Worm (Caenorhabditis elegans) whole organism, L1 larva: ENCODE measurements around the gene mom-2.

ENCODE experiments used
- ces-1 ChIP-seq: fragments of 150-350 bp; optimal IDR thresholded peaks from 2 replicates; lab custom pipeline; 2014; ENCODE audit warnings: missing biosample characterization, missing genetic modification reagents, missing genetic modification characterization
- fos-1 ChIP-seq: fragments of 150-350 bp; optimal IDR thresholded peaks from 2 replicates; lab custom pipeline; 2014; ENCODE audit warnings: missing biosample characterization, missing genetic modification characterization
- nhr-28 ChIP-seq: fragments of 150-350 bp; optimal IDR thresholded peaks from 2 replicates; lab custom pipeline; 2014; ENCODE audit warnings: missing biosample characterization, missing genetic modification characterization
- nhr-77 ChIP-seq: fragments of 150-350 bp; optimal IDR thresholded peaks from 2 replicates; lab custom pipeline; 2014; ENCODE audit warnings: missing biosample characterization, missing genetic modification characterization
- pag-3 ChIP-seq: sonication (generic microtip); optimal IDR thresholded peaks from 2 replicates; lab custom pipeline; 2017; ENCODE audit warnings: missing genetic modification characterization, mild to moderate bottlenecking, missing compliant biosample characterization, antibody characterized with exemption, borderline replicate concordance; ENCODE audit not compliant: insufficient read depth
- rnt-1 ChIP-seq: sonication (generic microtip); optimal IDR thresholded peaks from 2 replicates; lab custom pipeline; 2016; ENCODE audit warnings: mild to moderate bottlenecking, missing genetic modification characterization, moderate library complexity, missing compliant biosample characterization
- tlp-1 ChIP-seq: fragments of 150-350 bp; optimal IDR thresholded peaks from 2 replicates; lab custom pipeline; 2014; ENCODE audit warnings: missing biosample characterization, missing genetic modification characterization
- unc-62 ChIP-seq: fragments of 150-350 bp; optimal IDR thresholded peaks from 2 replicates; lab custom pipeline; 2014; ENCODE audit warnings: missing biosample characterization, missing genetic modification reagents, missing genetic modification characterization
- xbp-1 ChIP-seq: sonication (generic microtip); optimal IDR thresholded peaks from 2 replicates; lab custom pipeline; 2016; ENCODE audit warnings: missing genetic modification characterization, missing compliant biosample characterization
- zag-1 ChIP-seq: fragments of 150-350 bp; optimal IDR thresholded peaks from 2 replicates; lab custom pipeline; 2014; ENCODE audit warnings: missing biosample characterization, missing genetic modification characterization
- ztf-11 ChIP-seq, 2 experiments: sonication (generic microtip); optimal IDR thresholded peaks; 2 replicates each; lab custom pipeline; 2016 to 2017; ENCODE audit warnings: missing genetic modification characterization in 2 of 2, missing biosample characterization in 1 of 2, missing compliant biosample characterization in 1 of 2
- ztf-4 ChIP-seq: fragments of 150-350 bp; optimal IDR thresholded peaks from 2 replicates; lab custom pipeline; 2014; ENCODE audit warnings: missing biosample characterization, missing genetic modification characterization

DNA sequence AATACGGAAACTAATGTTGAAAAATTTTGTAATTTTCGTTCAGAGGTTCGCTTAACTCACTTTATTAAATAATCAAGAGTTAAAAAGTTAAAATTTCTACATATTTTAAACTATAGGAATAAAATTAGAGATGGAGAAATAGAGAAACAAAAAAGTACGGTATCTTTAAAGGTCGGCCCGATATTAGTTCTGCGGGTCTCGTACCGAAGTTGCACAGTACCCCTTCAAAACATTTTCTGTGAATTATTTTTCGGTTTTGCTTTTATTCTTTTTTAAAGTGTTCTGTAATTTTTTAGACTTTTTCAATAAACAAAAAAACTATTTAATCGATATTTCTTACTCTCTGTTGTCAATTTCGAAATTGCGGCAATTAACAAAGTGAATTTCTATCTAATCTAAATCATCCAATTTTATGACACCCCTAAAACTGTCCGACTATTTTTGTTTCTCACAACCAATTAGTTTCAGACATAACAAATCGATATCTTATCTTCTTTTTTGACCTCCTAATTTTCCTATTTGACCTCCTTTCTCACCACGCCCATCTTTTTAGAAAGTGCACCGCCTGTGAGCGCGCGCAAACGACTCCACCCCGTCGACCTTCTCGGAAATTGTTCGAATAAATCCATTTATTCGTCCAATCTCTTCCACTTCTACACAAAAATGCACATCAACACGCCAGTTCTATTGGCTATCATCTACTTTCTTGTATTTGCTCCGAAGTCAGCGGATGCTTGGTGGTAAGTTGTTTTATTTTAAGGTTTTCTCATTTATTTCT lies at the start of gene mom-2:
- TF ChIP-seq ztf-4 (tag; lab: Kevin White, UChicago) (no peak), fos-1 (tag; lab: Kevin White, UChicago) (no peak), rnt-1 (no peak), pag-3 (no peak), tlp-1 (tag; lab: Kevin White, UChicago) (no peak), xbp-1 (tag; lab: Kevin White, UChicago) (no peak), ztf-11 (tag; optimal IDR thresholded peaks at IDR 0.05; lab: Kevin White, UChicago) (no peak), nhr-77 (tag; lab: Kevin White, UChicago) (no peak), zag-1 (tag; lab: Kevin White, UChicago) (no peak), nhr-28 (tag; lab: Kevin White, UChicago) (no peak), unc-62 (GFP tag; lab: Kevin White, UChicago) (no peak), ces-1 (GFP tag; lab: Kevin White, UChicago) (no peak)
